Worm (Caenorhabditis elegans): ENCODE data around the gene gsto-1.
"Not testable (repeated sequence)": the region's sequence is repeated elsewhere in the genome, so short reads cannot be mapped to it uniquely, and the experiment has no call there.

The gsto-1 gene

ce11 chrIII:7964281-7964680 lies 17.5 kb upstream of the gsto-1 start, which contains the start of gene F54H12.2:
Gene F54H12.2 (plus strand): TSS chrIII:7964581.
- TF ChIP-seq C34F6.9, R02D3.7, crh-2 (tag; optimal IDR thresholded peaks at IDR 0.05): not testable (repeated sequence)

- TF ChIP-seq nhr-11 (tag; optimal IDR thresholded peaks at IDR 0.05); peb-1 (tag; optimal IDR thresholded peaks at IDR 0.05); sma-9 (GFP tag; optimal IDR thresholded peaks at IDR 0.05); sma-9 (tag; optimal IDR thresholded peaks at IDR 0.05): not testable (repeated sequence)
Measured at ce11 chrIII:7962641-7963040, 15.8 kb upstream of the gsto-1 start, which contains the start of gene F54H12.4. Gene F54H12.4 (minus strand): TSS chrIII:7962741.

- TF ChIP-seq sma-3 (GFP tag; optimal IDR thresholded peaks at IDR 0.05); nhr-12 (tag; optimal IDR thresholded peaks at IDR 0.05); sma-9 (GFP tag; optimal IDR thresholded peaks at IDR 0.05); sma-9 (tag; optimal IDR thresholded peaks at IDR 0.05): not testable (repeated sequence)
Measured at ce11 chrIII:7958922-7959609, 12.2 kb upstream of the gsto-1 start, which contains the start of gene F54H12.10. Gene F54H12.10 (minus strand): TSS chrIII:7958972.

ce11 chrIII:7958085-7958484 lies 11.3 kb upstream of the gsto-1 start, which contains the start of gene C29E4.11:
Gene C29E4.11 (minus strand): TSS chrIII:7958114.
- TF ChIP-seq lsy-2 (tag; optimal IDR thresholded peaks at IDR 0.05), result peak in 1 of 2 experiments; percentile 40
- TF ChIP-seq crh-2 (tag; optimal IDR thresholded peaks at IDR 0.05), result no peak
- TF ChIP-seq C34F6.9 (tag; optimal IDR thresholded peaks at IDR 0.05), result peak; percentile 74
- no peak for TF ChIP-seq ceh-82 (tag; optimal IDR thresholded peaks at IDR 0.05)
- TF ChIP-seq unc-55 (GFP tag; optimal IDR thresholded peaks at IDR 0.05), result peak; percentile 40
- TF ChIP-seq nhr-21 (tag; optimal IDR thresholded peaks at IDR 0.05), result no peak

- TF ChIP-seq zag-1 (tag; optimal IDR thresholded peaks at IDR 0.05) (no peak), sem-4 (tag; optimal IDR thresholded peaks at IDR 0.05) (no peak), Y55F3AM.14 (GFP tag; optimal IDR thresholded peaks at IDR 0.05) (no peak), ztf-1 (GFP tag; conservative IDR thresholded peaks at IDR 0.05) (no peak), alr-1 (tag; optimal IDR thresholded peaks at IDR 0.05) (no peak), ceh-16 (tag; optimal IDR thresholded peaks at IDR 0.05) (no peak), lin-11 (tag; optimal IDR thresholded peaks at IDR 0.05) (no peak), lin-39 (tag; optimal IDR thresholded peaks at IDR 0.05) (no peak), unc-55 (GFP tag; optimal IDR thresholded peaks at IDR 0.05) (no peak)
Measured at ce11 chrIII:7956965-7957364, 10.1 kb upstream of the gsto-1 start, which contains the start of gene C29E4.9. Gene C29E4.9 (minus strand): TSS chrIII:7957065.

- TF ChIP-seq unc-62 (GFP tag; optimal IDR thresholded peaks at IDR 0.05) (no peak), C34F6.9 (tag; optimal IDR thresholded peaks at IDR 0.05) (no peak), nhr-129 (tag; optimal IDR thresholded peaks at IDR 0.05) (no peak), mab-5 (tag; optimal IDR thresholded peaks at IDR 0.05) (no peak), ztf-4 (tag; optimal IDR thresholded peaks at IDR 0.05) (no peak), nhr-12 (tag; optimal IDR thresholded peaks at IDR 0.05) (no peak), alr-1 (tag; optimal IDR thresholded peaks at IDR 0.05) (no peak), nhr-21 (tag; optimal IDR thresholded peaks at IDR 0.05) (no peak), lin-11 (tag; optimal IDR thresholded peaks at IDR 0.05) (no peak), nhr-237 (tag; optimal IDR thresholded peaks at IDR 0.05) (no peak)
Measured at ce11 chrIII:7953208-7953607, 6.4 kb upstream of the gsto-1 start, which contains the start of gene let-754. Gene let-754 (minus strand): TSS chrIII:7953308.

ce11 chrIII:7952077-7952765 lies 5.4 kb upstream of the gsto-1 start, which contains the start of gene C29E4.15:
Gene C29E4.15 (plus strand): TSS chrIII:7952623.
- no peak for TF ChIP-seq elt-3 (tag; optimal IDR thresholded peaks at IDR 0.05)
- no peak for TF ChIP-seq elt-1 (tag; optimal IDR thresholded peaks at IDR 0.05)
- TF ChIP-seq nhr-129 (tag; optimal IDR thresholded peaks at IDR 0.05), result peak; percentile 6
- TF ChIP-seq egl-27 (tag; optimal IDR thresholded peaks at IDR 0.05), result no peak
- TF ChIP-seq nhr-10 (tag; optimal IDR thresholded peaks at IDR 0.05), result no peak
- TF ChIP-seq zag-1 (tag; optimal IDR thresholded peaks at IDR 0.05), result no peak
- no peak for TF ChIP-seq ceh-82 (tag; optimal IDR thresholded peaks at IDR 0.05)
- peak; percentile 63 for TF ChIP-seq C34F6.9 (tag; optimal IDR thresholded peaks at IDR 0.05)
- TF ChIP-seq gmeb-1 (tag; optimal IDR thresholded peaks at IDR 0.05), result peak; percentile 60
- no peak for TF ChIP-seq ztf-11 (tag; optimal IDR thresholded peaks at IDR 0.05)
- TF ChIP-seq lsy-2 (tag; optimal IDR thresholded peaks at IDR 0.05), result peak; percentile 27 to 80
- TF ChIP-seq nhr-11 (tag; optimal IDR thresholded peaks at IDR 0.05), result no peak
- TF ChIP-seq mab-5 (tag; optimal IDR thresholded peaks at IDR 0.05), result no peak
- no peak for TF ChIP-seq lin-13 (GFP tag; optimal IDR thresholded peaks at IDR 0.05)
- no peak for TF ChIP-seq peb-1 (tag; optimal IDR thresholded peaks at IDR 0.05)
- peak; percentile 87 for TF ChIP-seq crh-2 (tag; optimal IDR thresholded peaks at IDR 0.05)
- TF ChIP-seq nhr-12 (tag; optimal IDR thresholded peaks at IDR 0.05), result no peak
- TF ChIP-seq unc-55 (GFP tag; optimal IDR thresholded peaks at IDR 0.05), result peak; percentile 83
- TF ChIP-seq snpc-4 (tag; optimal IDR thresholded peaks at IDR 0.05), result no peak
- TF ChIP-seq F13H6.1 (tag; optimal IDR thresholded peaks at IDR 0.05), result peak; percentile 15

Data from whole organism, L2 larva.